Worm (Caenorhabditis elegans) whole organism, young adult: ENCODE measurements around the gene stg-2.
A peak's percentile ranks its signal among the peaks of the same experiment; 100 is the strongest.

Experiments
- F37B4.10 ChIP-seq: fragments of 200-800 bp; sonication (Bioruptor generic); IDR thresholded peaks from 2 replicates; pipeline ENCODE4 v1.3.6; 2022; ENCODE audit warnings: missing genetic modification characterization, missing compliant biosample characterization
- F49E8.2 ChIP-seq: sonication (generic microtip); optimal IDR thresholded peaks from 3 replicates; lab custom pipeline; 2017; ENCODE audit warnings: missing genetic modification characterization, mild to moderate bottlenecking, missing compliant biosample characterization, antibody characterized with exemption, moderate library complexity; ENCODE audit not compliant: insufficient read depth
- F52B5.7 ChIP-seq: sonication (generic microtip); optimal IDR thresholded peaks from 2 replicates; lab custom pipeline; 2016; ENCODE audit warnings: mild to moderate bottlenecking, missing genetic modification characterization, missing compliant biosample characterization
- F55B11.4 ChIP-seq: sonication (generic microtip); optimal IDR thresholded peaks from 2 replicates; lab custom pipeline; 2016; ENCODE audit warnings: missing compliant biosample characterization, missing genetic modification characterization, borderline replicate concordance; ENCODE audit not compliant: insufficient read depth
- F57A8.1 ChIP-seq: fragments of 200-800 bp; sonication (Bioruptor generic); optimal IDR thresholded peaks from 2 replicates; lab custom pipeline; 2018; ENCODE audit warnings: mild to moderate bottlenecking, missing genetic modification characterization, moderate library complexity, missing compliant biosample characterization
- T26A5.8 ChIP-seq: sonication (generic microtip); optimal IDR thresholded peaks from 2 replicates; lab custom pipeline; 2016; ENCODE audit warnings: missing genetic modification characterization, missing compliant biosample characterization
- Y53G8AR.9 ChIP-seq: fragments of 200-800 bp; sonication (Bioruptor generic); conservative IDR thresholded peaks from 2 replicates; pipeline ENCODE4 v1.3.6; 2022; ENCODE audit warnings: missing genetic modification reagents, missing genetic modification characterization, missing compliant biosample characterization
- Y56A3A.18 ChIP-seq: fragments of 200-800 bp; sonication (Bioruptor generic); IDR thresholded peaks from 2 replicates; pipeline ENCODE4 v1.3.6; 2022; ENCODE audit warnings: missing genetic modification reagents, missing genetic modification characterization, missing compliant biosample characterization
- Y67H2A.10 ChIP-seq: fragments of 200-800 bp; sonication (Bioruptor generic); conservative IDR thresholded peaks from 2 replicates; pipeline ENCODE4 v1.3.6; 2022; ENCODE audit warnings: missing genetic modification reagents, missing genetic modification characterization, missing compliant biosample characterization
- Y95B8A.8 ChIP-seq: fragments of 200-800 bp; sonication (Bioruptor generic); IDR thresholded peaks from 2 replicates; pipeline ENCODE4 v1.3.6; 2022; ENCODE audit warnings: missing genetic modification reagents, missing genetic modification characterization, missing compliant biosample characterization
- akir-1 ChIP-seq: fragments of 200-800 bp; sonication (Bioruptor generic); optimal IDR thresholded peaks from 2 replicates; lab custom pipeline; 2018; ENCODE audit warnings: mild to moderate bottlenecking, missing genetic modification characterization, moderate library complexity, missing compliant biosample characterization
- aptf-2 ChIP-seq: fragments of 200-800 bp; sonication (Bioruptor generic); conservative IDR thresholded peaks from 2 replicates; pipeline ENCODE4 v1.3.6; 2022; ENCODE audit warnings: missing genetic modification reagents, missing genetic modification characterization, missing compliant biosample characterization
- attf-5 ChIP-seq: fragments of 200-800 bp; sonication (Bioruptor generic); optimal IDR thresholded peaks from 2 replicates; lab custom pipeline; 2018; ENCODE audit warnings: mild to moderate bottlenecking, missing genetic modification characterization, missing compliant biosample characterization
- cebp-2 ChIP-seq: fragments of 200-800 bp; sonication (Bioruptor generic); IDR thresholded peaks from 2 replicates; pipeline ENCODE4 v1.3.6; 2022; ENCODE audit warnings: missing genetic modification characterization, missing compliant biosample characterization
- ceh-100 ChIP-seq: fragments of 200-800 bp; sonication (Bioruptor generic); IDR thresholded peaks from 2 replicates; pipeline ENCODE4 v1.3.6; 2022; ENCODE audit warnings: missing genetic modification reagents, missing genetic modification characterization, missing compliant biosample characterization
- ceh-40 ChIP-seq: fragments of 200-800 bp; sonication (Bioruptor generic); IDR thresholded peaks from 2 replicates; pipeline ENCODE4 v1.3.6; 2022; ENCODE audit warnings: missing genetic modification characterization, missing compliant biosample characterization
- ceh-58 ChIP-seq: fragments of 200-800 bp; sonication (Bioruptor generic); IDR thresholded peaks from 2 replicates; pipeline ENCODE4 v1.3.6; 2022; ENCODE audit warnings: missing genetic modification characterization, missing compliant biosample characterization
- ceh-91 ChIP-seq: fragments of 200-800 bp; sonication (Bioruptor generic); IDR thresholded peaks from 2 replicates; pipeline ENCODE4 v1.3.6; 2022; ENCODE audit warnings: missing genetic modification reagents, missing genetic modification characterization, missing compliant biosample characterization
- chd-7 ChIP-seq: sonication (generic microtip); optimal IDR thresholded peaks from 2 replicates; lab custom pipeline; 2016; ENCODE audit warnings: mild to moderate bottlenecking, missing genetic modification characterization, moderate library complexity, missing compliant biosample characterization
- egl-44 ChIP-seq: fragments of 200-800 bp; sonication (Bioruptor generic); IDR thresholded peaks from 2 replicates; pipeline ENCODE4 v1.3.6; 2022; ENCODE audit warnings: missing genetic modification reagents, missing genetic modification characterization, missing compliant biosample characterization
- ekl-4 ChIP-seq: fragments of 200-800 bp; sonication (Bioruptor generic); IDR thresholded peaks from 2 replicates; pipeline ENCODE4 v1.3.6; 2022; ENCODE audit warnings: missing genetic modification reagents, missing genetic modification characterization, missing compliant biosample characterization
- ets-4 ChIP-seq: fragments of 200-800 bp; sonication (Bioruptor generic); optimal IDR thresholded peaks from 2 replicates; lab custom pipeline; 2018; ENCODE audit warnings: mild to moderate bottlenecking, missing genetic modification characterization, missing compliant biosample characterization
- fkh-3 ChIP-seq: sonication (generic microtip); optimal IDR thresholded peaks from 2 replicates; lab custom pipeline; 2016; ENCODE audit warnings: mild to moderate bottlenecking, missing genetic modification characterization, missing compliant biosample characterization
- him-1 ChIP-seq: sonication (generic microtip); optimal IDR thresholded peaks from 2 replicates; lab custom pipeline; 2016; ENCODE audit warnings: missing genotype, missing genetic modification reagents, missing genetic modification characterization, missing compliant biosample characterization
- hrde-1 ChIP-seq: sonication (generic microtip); optimal IDR thresholded peaks from 2 replicates; lab custom pipeline; 2016; ENCODE audit warnings: missing genetic modification characterization, mild to moderate bottlenecking, missing compliant biosample characterization, moderate library complexity, missing genotype, missing genetic modification reagents, borderline replicate concordance
- hsf-1 ChIP-seq: fragments of 200-800 bp; sonication (Bioruptor generic); IDR thresholded peaks from 2 replicates; pipeline ENCODE4 v1.3.6; 2022; ENCODE audit warnings: missing genetic modification reagents, missing genetic modification characterization, missing compliant biosample characterization
- lin-26 ChIP-seq: fragments of 200-800 bp; sonication (Bioruptor generic); IDR thresholded peaks from 2 replicates; pipeline ENCODE4 v1.3.6; 2022; ENCODE audit warnings: missing genetic modification reagents, missing genetic modification characterization, missing compliant biosample characterization
- lin-40 ChIP-seq: sonication (generic microtip); optimal IDR thresholded peaks from 2 replicates; lab custom pipeline; 2016; ENCODE audit warnings: missing genetic modification characterization, mild to moderate bottlenecking, missing compliant biosample characterization, missing genotype, missing genetic modification reagents
- lin-54 ChIP-seq: fragments of 200-800 bp; sonication (Bioruptor generic); optimal IDR thresholded peaks from 2 replicates; lab custom pipeline; 2018; ENCODE audit warnings: mild to moderate bottlenecking, missing genetic modification characterization, missing compliant biosample characterization
- lsl-1 ChIP-seq: fragments of 200-800 bp; sonication (Bioruptor generic); optimal IDR thresholded peaks from 2 replicates; lab custom pipeline; 2018; ENCODE audit warnings: mild to moderate bottlenecking, missing genetic modification characterization, moderate library complexity, missing compliant biosample characterization
- madf-8 ChIP-seq: fragments of 200-800 bp; sonication (Bioruptor generic); conservative IDR thresholded peaks from 2 replicates; pipeline ENCODE4 v1.3.6; 2022; ENCODE audit warnings: missing genetic modification reagents, missing genetic modification characterization, missing compliant biosample characterization
- mel-28 ChIP-seq: sonication (generic microtip); optimal IDR thresholded peaks from 2 replicates; lab custom pipeline; 2016; ENCODE audit warnings: borderline replicate concordance, mild to moderate bottlenecking, missing genetic modification characterization, missing compliant biosample characterization
- mes-4 ChIP-seq: sonication (generic microtip); optimal IDR thresholded peaks from 2 replicates; lab custom pipeline; 2016; ENCODE audit warnings: missing genotype, missing genetic modification characterization, missing compliant biosample characterization
- nfya-1 ChIP-seq: sonication (generic microtip); optimal IDR thresholded peaks from 2 replicates; lab custom pipeline; 2017; ENCODE audit warnings: antibody characterized with exemption, missing compliant biosample characterization, missing genetic modification characterization, borderline replicate concordance; ENCODE audit not compliant: insufficient read depth
- nfya-2 ChIP-seq: fragments of 200-800 bp; sonication (Bioruptor generic); IDR thresholded peaks from 2 replicates; pipeline ENCODE4 v1.3.6; 2022; ENCODE audit warnings: missing genetic modification reagents, missing genetic modification characterization, missing compliant biosample characterization
- pbrm-1 ChIP-seq: fragments of 200-800 bp; sonication (Bioruptor generic); IDR thresholded peaks from 2 replicates; pipeline ENCODE4 v1.3.6; 2022; ENCODE audit warnings: missing genetic modification reagents, missing genetic modification characterization, missing compliant biosample characterization
- pha-4 ChIP-seq: fragments of 150-350 bp; sonication (generic microtip); optimal IDR thresholded peaks from 2 replicates; lab custom pipeline; 2014; ENCODE audit warnings: missing biosample characterization, missing genetic modification reagents, missing genetic modification characterization
- rcor-1 ChIP-seq: fragments of 200-800 bp; sonication (Bioruptor generic); IDR thresholded peaks from 2 replicates; pipeline ENCODE4 v1.3.6; 2022; ENCODE audit warnings: missing genetic modification reagents, missing genetic modification characterization, missing compliant biosample characterization
- repo-1 ChIP-seq: sonication (generic microtip); optimal IDR thresholded peaks from 2 replicates; lab custom pipeline; 2017; ENCODE audit warnings: mild to moderate bottlenecking, missing genetic modification characterization, missing compliant biosample characterization
- snpc-4 ChIP-seq, 5 experiments: fragments of 150-350 bp in 1 of 5; sonication (generic microtip) in 4 of 5; optimal IDR thresholded peaks; 2 replicates each; lab custom pipeline; 2014 to 2018; ENCODE audit warnings: missing genetic modification characterization in 5 of 5, missing biosample characterization in 3 of 5, antibody characterized with exemption in 2 of 5, mild to moderate bottlenecking in 2 of 5, missing compliant biosample characterization in 2 of 5, missing genotype in 2 of 5, moderate library complexity in 2 of 5, missing genetic modification reagents in 1 of 5
- sptf-2 ChIP-seq: fragments of 200-800 bp; sonication (Bioruptor generic); optimal IDR thresholded peaks from 2 replicates; lab custom pipeline; 2018; ENCODE audit warnings: mild to moderate bottlenecking, missing genetic modification characterization, missing compliant biosample characterization
- zfh-2 ChIP-seq: fragments of 200-800 bp; sonication (Bioruptor generic); conservative IDR thresholded peaks from 2 replicates; pipeline ENCODE4 v1.3.6; 2022; ENCODE audit warnings: missing genetic modification reagents, missing genetic modification characterization, missing compliant biosample characterization
- zim-3 ChIP-seq: sonication (generic microtip); optimal IDR thresholded peaks from 2 replicates; lab custom pipeline; 2017; ENCODE audit warnings: mild to moderate bottlenecking, missing genetic modification characterization, moderate library complexity, missing compliant biosample characterization
- ztf-18 ChIP-seq: sonication (generic microtip); optimal IDR thresholded peaks from 2 replicates; lab custom pipeline; 2016; ENCODE audit warnings: missing genotype, mild to moderate bottlenecking, missing genetic modification characterization, missing compliant biosample characterization

stg-2 gene

ce11 chrX:8650535-8650934 lies 6.8 kb upstream of the stg-2 start (continued):
- TF ChIP-seq akir-1 (GFP tag; lab: Kevin White, UChicago) (no peak), F37B4.10 (GFP tag; lab: Robert Waterston, UW) (no peak), ceh-58 (GFP tag; lab: Robert Waterston, UW) (no peak), nfya-1 (tag; lab: Kevin White, UChicago) (no peak), hrde-1 (tag; lab: Kevin White, UChicago) (peak; percentile 51), cebp-2 (GFP tag; lab: Robert Waterston, UW) (0 out of 2 replicates have a peak, but pooled peaks have one; percentile 52), chd-7 (tag; lab: Kevin White, UChicago) (peak; percentile 24), T26A5.8 (tag; lab: Kevin White, UChicago) (peak; percentile 50), attf-5 (GFP tag; lab: Kevin White, UChicago) (no peak), ceh-40 (0 out of 2 replicates have a peak, but pooled peaks have one; percentile 32), ztf-18 (tag; lab: Kevin White, UChicago) (peak; percentile 54), Y53G8AR.9 (GFP tag; lab: Robert Waterston, UW) (no peak), fkh-3 (tag; lab: Kevin White, UChicago) (no peak), aptf-2 (GFP tag; lab: Robert Waterston, UW) (no peak), zfh-2 (GFP tag; lab: Robert Waterston, UW) (no peak), Y95B8A.8 (GFP tag; lab: Robert Waterston, UW) (no peak), F55B11.4 (no peak), Y67H2A.10 (GFP tag; lab: Robert Waterston, UW) (0 out of 2 replicates have a peak, but pooled peaks have one; percentile 9), lin-26 (peak; percentile 88), madf-8 (GFP tag; lab: Robert Waterston, UW) (no peak), Y56A3A.18 (no peak), lin-40 (tag; lab: Kevin White, UChicago) (peak; percentile 39), pbrm-1 (GFP tag; lab: Robert Waterston, UW) (peak; percentile 80), sptf-2 (no peak), F52B5.7 (tag; lab: Kevin White, UChicago) (no peak), F49E8.2 (tag; lab: Kevin White, UChicago) (no peak), pha-4 (tag; lab: Kevin White, UChicago) (no peak), zim-3 (tag; lab: Kevin White, UChicago) (peak; percentile 36), rcor-1 (GFP tag; lab: Robert Waterston, UW) (peak; percentile 66), hsf-1 (GFP tag; lab: Robert Waterston, UW) (no peak), mel-28 (tag; lab: Kevin White, UChicago) (no peak), F57A8.1 (no peak), lsl-1 (GFP tag; lab: Kevin White, UChicago) (peak; percentile 23), ceh-91 (GFP tag; lab: Robert Waterston, UW) (no peak), ets-4 (GFP tag; lab: Kevin White, UChicago) (no peak), mes-4 (tag; lab: Kevin White, UChicago) (peak; percentile 10)

ce11 chrX:8648582-8648981 lies 4.9 kb upstream of the stg-2 start:
- TF ChIP-seq ceh-100 (GFP tag; lab: Robert Waterston, UW) (no peak), cebp-2 (GFP tag; lab: Robert Waterston, UW) (no peak), Y56A3A.18 (no peak), lin-54 (GFP tag; lab: Kevin White, UChicago) (no peak), hrde-1 (tag; lab: Kevin White, UChicago) (no peak), nfya-2 (no peak), ekl-4 (no peak), snpc-4 (GFP tag; optimal IDR thresholded peaks at IDR 0.05; lab: Kevin White, UChicago) (no peak), snpc-4 (tag; optimal IDR thresholded peaks at IDR 0.05; lab: Kevin White, UChicago) (no peak), him-1 (tag; lab: Kevin White, UChicago) (no peak), repo-1 (tag; lab: Kevin White, UChicago) (no peak), egl-44 (no peak)
